Fruit fly (Drosophila melanogaster): ENCODE measurements around the gene Gr93b.

Gene Gr93b

dm6 chr3R:21849988-21850460 lies 6.5 kb upstream of the Gr93b start (continued):
- TF ChIP-seq Hr51 (GFP tag; optimal IDR thresholded peaks at IDR 0.05) = peak; percentile 34 to 38
- no peak for TF ChIP-seq CG1647 (GFP tag; optimal IDR thresholded peaks at IDR 0.05)
- TF ChIP-seq CG18476 (GFP tag; optimal IDR thresholded peaks at IDR 0.05) = no peak
- TF ChIP-seq scrt (GFP tag; optimal IDR thresholded peaks at IDR 0.05) = no peak
- no peak for TF ChIP-seq trh (GFP tag; optimal IDR thresholded peaks at IDR 0.05)
- 0 out of 3 replicates have a peak, but pooled peaks have one; percentile 30 for TF ChIP-seq ase (GFP tag; IDR thresholded peaks at IDR 0.05)
- TF ChIP-seq hbn (GFP tag; IDR thresholded peaks at IDR 0.05; ENCODE audit: partially characterized antibody) = no peak
- peak in 1 of 2 experiments; percentile 67 for TF ChIP-seq bsh (GFP tag; optimal IDR thresholded peaks at IDR 0.05)
- no peak for TF ChIP-seq emc (GFP tag; optimal IDR thresholded peaks at IDR 0.05)
- TF ChIP-seq pzg (GFP tag; optimal IDR thresholded peaks at IDR 0.05) = no peak
- no peak for TF ChIP-seq CG34224 (GFP tag; IDR thresholded peaks at IDR 0.05; ENCODE audit: partially characterized antibody)
- TF ChIP-seq dm (GFP tag; optimal IDR thresholded peaks at IDR 0.05) = no peak
- TF ChIP-seq Myb (GFP tag; optimal IDR thresholded peaks at IDR 0.05) = no peak
- TF ChIP-seq dimm (GFP tag; IDR thresholded peaks at IDR 0.05) = no peak
- TF ChIP-seq Xbp1 (GFP tag; optimal IDR thresholded peaks at IDR 0.05) = peak; percentile 59
- TF ChIP-seq Dad (GFP tag; optimal IDR thresholded peaks at IDR 0.05) = peak; percentile 22
- peak; percentile 8 for TF ChIP-seq ind (GFP tag; optimal IDR thresholded peaks at IDR 0.05)
- peak; percentile 46 for TF ChIP-seq CG12155 (GFP tag; optimal IDR thresholded peaks at IDR 0.05)
- no peak for TF ChIP-seq CG11085 (GFP tag; IDR thresholded peaks at IDR 0.05)
- TF ChIP-seq CG3726 (GFP tag; IDR thresholded peaks at IDR 0.05) = no peak
- TF ChIP-seq Sry-δ (GFP tag; optimal IDR thresholded peaks at IDR 0.05) = no peak
- no peak for TF ChIP-seq tgo (GFP tag; IDR thresholded peaks at IDR 0.05)
- peak; percentile 68 for TF ChIP-seq gsb-n (tag; optimal IDR thresholded peaks at IDR 0.05)
- peak; percentile 15; the same call in 1 of the 2 replicates for TF ChIP-seq HLH3B (GFP tag; IDR thresholded peaks at IDR 0.05)
- TF ChIP-seq Usf (GFP tag; optimal IDR thresholded peaks at IDR 0.05) = peak; percentile 23
- TF ChIP-seq CG2202 (tag; optimal IDR thresholded peaks at IDR 0.05) = no peak
- TF ChIP-seq cwo (GFP tag; optimal IDR thresholded peaks at IDR 0.05) = peak; percentile 23
- TF ChIP-seq CG10565 (GFP tag; optimal IDR thresholded peaks at IDR 0.05) = no peak
- TF ChIP-seq CG13894 (tag; optimal IDR thresholded peaks at IDR 0.05) = no peak
- no peak for TF ChIP-seq jing (GFP tag; optimal IDR thresholded peaks at IDR 0.05)
- no peak for TF ChIP-seq gt (GFP tag; IDR thresholded peaks at IDR 0.05)
- no peak for TF ChIP-seq Tbp (GFP tag; optimal IDR thresholded peaks at IDR 0.05)
- TF ChIP-seq D19B (GFP tag; optimal IDR thresholded peaks at IDR 0.05) = no peak
- peak; percentile 32 for TF ChIP-seq CG4820 (GFP tag; optimal IDR thresholded peaks at IDR 0.05)
- TF ChIP-seq Fer1 (GFP tag; optimal IDR thresholded peaks at IDR 0.05) = no peak
- no peak for TF ChIP-seq cad (GFP tag; optimal IDR thresholded peaks at IDR 0.05)
- peak; percentile 43 for TF ChIP-seq gem (tag; optimal IDR thresholded peaks at IDR 0.05)
- no peak for TF ChIP-seq ash1 (GFP tag; optimal IDR thresholded peaks at IDR 0.05)
- TF ChIP-seq zfh1 (GFP tag; IDR thresholded peaks at IDR 0.05) = no peak
- peak; percentile 37 for TF ChIP-seq HLH54F (GFP tag; optimal IDR thresholded peaks at IDR 0.05)
- TF ChIP-seq CrebB (tag; optimal IDR thresholded peaks at IDR 0.05) = no peak
- no peak for TF ChIP-seq CG1832 (GFP tag; optimal IDR thresholded peaks at IDR 0.05)
- no peak for TF ChIP-seq E2f2 (GFP tag; IDR thresholded peaks at IDR 0.05)
- no peak for TF ChIP-seq so (GFP tag; IDR thresholded peaks at IDR 0.05)
- no peak for TF ChIP-seq nau (GFP tag; optimal IDR thresholded peaks at IDR 0.05)
- peak; percentile 18 for TF ChIP-seq CG12219 (GFP tag; optimal IDR thresholded peaks at IDR 0.05)
- TF ChIP-seq Poxn (GFP tag; IDR thresholded peaks at IDR 0.05) = no peak
- TF ChIP-seq CG6654 (GFP tag; optimal IDR thresholded peaks at IDR 0.05) = no peak
- no peak for TF ChIP-seq lov (optimal IDR thresholded peaks at IDR 0.05)
- TF ChIP-seq lov (GFP tag; IDR thresholded peaks at IDR 0.05) = 0 out of 3 replicates have a peak, but pooled peaks have one; percentile 65
- TF ChIP-seq gcm (GFP tag; optimal IDR thresholded peaks at IDR 0.05) = no peak
- peak; percentile 29 for TF ChIP-seq bab2 (GFP tag; optimal IDR thresholded peaks at IDR 0.05)
